Worm (Caenorhabditis elegans): ENCODE results near the gene abu-1.
A peak's percentile ranks its signal among the peaks of the same experiment; 100 is the strongest.

The abu-1 gene

ce11 chrV:10379293-10379692, 2.3 kb downstream of the abu-1 start, which contains the start of gene AC3.12:
TSS of gene AC3.12 (minus strand) at chrV:10379393.
- TF ChIP-seq nhr-23 (tag; optimal IDR thresholded peaks at IDR 0.05) (no peak), C34F6.9 (tag; optimal IDR thresholded peaks at IDR 0.05) (no peak), unc-55 (GFP tag; optimal IDR thresholded peaks at IDR 0.05) (no peak), nhr-237 (tag; optimal IDR thresholded peaks at IDR 0.05) (no peak)

ce11 chrV:10371951-10372350, 9.7 kb downstream of the abu-1 start, which contains the start of gene ugt-49:
TSS of gene ugt-49 (plus strand) at chrV:10372321.
- TF ChIP-seq egl-27 (tag; optimal IDR thresholded peaks at IDR 0.05) (no peak), nhr-23 (tag; optimal IDR thresholded peaks at IDR 0.05) (no peak), fos-1 (tag; optimal IDR thresholded peaks at IDR 0.05) (peak; percentile 60)

- TF ChIP-seq alr-1 (tag; optimal IDR thresholded peaks at IDR 0.05) (no peak), blmp-1 (tag; optimal IDR thresholded peaks at IDR 0.05; ENCODE audit: insufficient read depth) (no peak), gmeb-1 (tag; optimal IDR thresholded peaks at IDR 0.05) (peak; percentile 64), lin-39 (tag; optimal IDR thresholded peaks at IDR 0.05) (no peak), sma-3 (GFP tag; optimal IDR thresholded peaks at IDR 0.05) (peak; percentile 61), nhr-25 (tag; optimal IDR thresholded peaks at IDR 0.05) (peak; percentile 22), nhr-12 (tag; optimal IDR thresholded peaks at IDR 0.05) (no peak), ztf-1 (GFP tag; conservative IDR thresholded peaks at IDR 0.05) (no peak), egl-27 (tag; optimal IDR thresholded peaks at IDR 0.05) (no peak), mbf-1 (tag; optimal IDR thresholded peaks at IDR 0.05) (no peak), ZK546.5 (tag; optimal IDR thresholded peaks at IDR 0.05) (no peak), lsy-2 (tag; optimal IDR thresholded peaks at IDR 0.05) (no peak), skn-1 (tag; optimal IDR thresholded peaks at IDR 0.05) (no peak), nhr-10 (tag; optimal IDR thresholded peaks at IDR 0.05) (no peak), lin-11 (tag; optimal IDR thresholded peaks at IDR 0.05) (no peak), peb-1 (tag; optimal IDR thresholded peaks at IDR 0.05) (no peak), elt-1 (tag; optimal IDR thresholded peaks at IDR 0.05) (no peak), zag-1 (tag; optimal IDR thresholded peaks at IDR 0.05) (no peak), F13H6.1 (tag; optimal IDR thresholded peaks at IDR 0.05) (no peak), nhr-237 (tag; optimal IDR thresholded peaks at IDR 0.05) (no peak), unc-62 (GFP tag; optimal IDR thresholded peaks at IDR 0.05) (no peak), R02D3.7 (tag; optimal IDR thresholded peaks at IDR 0.05) (no peak), ztf-11 (tag; optimal IDR thresholded peaks at IDR 0.05) (no peak), snpc-4 (tag; optimal IDR thresholded peaks at IDR 0.05) (no peak), elt-3 (tag; optimal IDR thresholded peaks at IDR 0.05) (no peak), nhr-6 (tag; optimal IDR thresholded peaks at IDR 0.05) (no peak), nhr-21 (tag; optimal IDR thresholded peaks at IDR 0.05) (no peak), Y55F3AM.14 (GFP tag; optimal IDR thresholded peaks at IDR 0.05) (no peak), unc-39 (tag; optimal IDR thresholded peaks at IDR 0.05) (no peak), sem-4 (tag; optimal IDR thresholded peaks at IDR 0.05) (no peak), ceh-82 (tag; optimal IDR thresholded peaks at IDR 0.05) (no peak), fos-1 (tag; optimal IDR thresholded peaks at IDR 0.05) (peak; percentile 76), mdl-1 (tag; optimal IDR thresholded peaks at IDR 0.05) (no peak), crh-2 (tag; optimal IDR thresholded peaks at IDR 0.05) (peak; percentile 45), sma-9 (GFP tag; optimal IDR thresholded peaks at IDR 0.05) (peak; percentile 68), sma-9 (tag; optimal IDR thresholded peaks at IDR 0.05) (no peak), nhr-23 (tag; optimal IDR thresholded peaks at IDR 0.05) (no peak), ama-1 (optimal IDR thresholded peaks at IDR 0.05) (no peak), nhr-11 (tag; optimal IDR thresholded peaks at IDR 0.05) (no peak), ztf-4 (tag; optimal IDR thresholded peaks at IDR 0.05) (no peak), aly-2 (tag; optimal IDR thresholded peaks at IDR 0.05) (no peak), lin-13 (GFP tag; optimal IDR thresholded peaks at IDR 0.05) (no peak), nhr-129 (tag; optimal IDR thresholded peaks at IDR 0.05) (peak; percentile 11)
Observed at ce11 chrV:10371177-10371576, 10.4 kb downstream of the abu-1 start.
